Fruit fly (Drosophila melanogaster): ENCODE results near the gene TotE.

Gene TotE

DNA sequence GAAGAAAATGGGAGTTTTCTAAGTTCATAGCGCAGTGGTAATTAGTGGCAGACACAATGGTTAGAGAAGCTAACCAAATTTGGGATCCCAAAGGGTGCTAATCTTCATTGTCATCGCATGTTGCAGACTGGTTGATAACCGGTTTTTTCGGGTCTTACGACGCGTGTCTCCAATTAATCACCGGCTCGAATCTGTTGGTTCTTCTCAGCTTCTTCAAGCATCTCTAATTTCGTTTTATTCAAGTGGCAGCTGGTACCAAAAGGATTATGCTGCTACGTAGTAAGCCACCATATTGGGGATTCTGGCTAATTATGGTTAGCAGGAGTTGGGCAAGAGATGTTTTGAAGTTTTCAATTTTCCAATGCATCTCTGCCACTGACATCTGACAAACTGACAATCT, 16.3 kb downstream of the TotE start:
- TF ChIP-seq fd59A (GFP tag; optimal IDR thresholded peaks at IDR 0.05) (no peak), Hr4 (GFP tag; optimal IDR thresholded peaks at IDR 0.05) (no peak), CG6276 (GFP tag; optimal IDR thresholded peaks at IDR 0.05) (no peak)

DNA sequence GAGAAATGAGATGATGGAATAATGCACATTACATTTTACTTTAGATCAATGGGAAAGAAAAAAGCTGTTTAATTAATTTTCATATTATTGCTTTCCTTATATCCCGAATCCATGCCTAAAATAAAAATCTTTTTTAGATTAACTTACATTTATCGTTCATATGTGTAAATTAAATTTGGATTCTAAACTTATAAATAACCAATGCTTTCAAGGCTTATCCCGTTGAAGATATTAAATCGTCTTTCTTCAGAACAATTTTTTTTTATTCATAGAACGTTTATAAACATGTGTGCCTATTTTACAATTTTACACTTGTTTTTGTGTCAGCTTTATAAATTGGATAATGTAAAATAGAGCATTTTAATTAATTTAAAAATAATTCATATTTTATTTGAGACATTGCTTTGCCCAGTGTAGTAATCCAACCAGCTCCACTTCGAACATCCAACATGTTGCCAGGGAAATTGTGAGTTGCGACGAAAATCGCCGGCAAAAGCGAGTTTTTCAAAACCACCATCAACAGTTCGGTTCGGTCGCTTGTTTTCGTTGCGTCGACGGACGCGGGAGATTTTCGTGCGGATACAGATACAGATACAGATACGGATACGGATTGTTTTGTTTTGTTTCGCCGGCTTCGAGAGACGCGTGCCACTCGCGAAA, 17.7 kb downstream of the TotE start:
- TF ChIP-seq CG6163 (GFP tag; IDR thresholded peaks at IDR 0.05) (peak; percentile 58; the same call in 2 of the 3 replicates), Eip78C (GFP tag) (peak; percentile 96), dsx (GFP tag; optimal IDR thresholded peaks at IDR 0.05; ENCODE audit: poor library complexity, severe bottlenecking) (peak; percentile 75), CG8119 (GFP tag; IDR thresholded peaks at IDR 0.05) (peak; percentile 87), pdm3 (GFP tag; optimal IDR thresholded peaks at IDR 0.05) (peak; percentile 82), CG6792 (GFP tag; optimal IDR thresholded peaks at IDR 0.05) (peak; percentile 83), CG8319 (GFP tag; optimal IDR thresholded peaks at IDR 0.05) (peak; percentile 64), achi (GFP tag; optimal IDR thresholded peaks at IDR 0.05) (peak; percentile 88), CG11762 (GFP tag; optimal IDR thresholded peaks at IDR 0.05; ENCODE audit: insufficient read depth) (peak; percentile 80), CG10631 (GFP tag; optimal IDR thresholded peaks at IDR 0.05) (peak; percentile 90), svp (GFP tag) (peak; percentile 87), CG10669 (GFP tag; optimal IDR thresholded peaks at IDR 0.05) (peak; percentile 75), Hr38 (GFP tag; optimal IDR thresholded peaks at IDR 0.05) (no peak), salr (GFP tag; optimal IDR thresholded peaks at IDR 0.05) (peak; percentile 24 to 96), Eip75B (GFP tag; optimal IDR thresholded peaks at IDR 0.05) (peak; percentile 70), Met (GFP tag; optimal IDR thresholded peaks at IDR 0.05) (peak; percentile 78), CG9139 (GFP tag; optimal IDR thresholded peaks at IDR 0.05) (peak; percentile 10), CG15336 (GFP tag; IDR thresholded peaks at IDR 0.05) (peak; percentile 76), dac (GFP tag; optimal IDR thresholded peaks at IDR 0.05) (peak; percentile 56), spab (GFP tag; optimal IDR thresholded peaks at IDR 0.05) (peak; percentile 88), eg (GFP tag; IDR thresholded peaks at IDR 0.05) (peak; percentile 70; the same call in 2 of the 3 replicates), CG7368 (GFP tag; optimal IDR thresholded peaks at IDR 0.05) (peak; percentile 57), CG11902 (GFP tag; optimal IDR thresholded peaks at IDR 0.05) (peak; percentile 39), cyc (GFP tag; optimal IDR thresholded peaks at IDR 0.05) (peak; percentile 50), topi (GFP tag; optimal IDR thresholded peaks at IDR 0.05) (peak; percentile 74), Sox14 (GFP tag; optimal IDR thresholded peaks at IDR 0.05) (peak; percentile 64), CG6854 (GFP tag; optimal IDR thresholded peaks at IDR 0.05) (no peak), CG31627 (GFP tag; optimal IDR thresholded peaks at IDR 0.05) (peak; percentile 49), Hr39 (GFP tag; optimal IDR thresholded peaks at IDR 0.05) (peak; percentile 40), CG3919 (GFP tag; optimal IDR thresholded peaks at IDR 0.05) (peak; percentile 78), Eip93F (GFP tag; optimal IDR thresholded peaks at IDR 0.05) (no peak), fd85E (GFP tag; optimal IDR thresholded peaks at IDR 0.05) (no peak), Lpt (GFP tag; optimal IDR thresholded peaks at IDR 0.05) (peak; percentile 78), vri (GFP tag; optimal IDR thresholded peaks at IDR 0.05) (no peak), CG6276 (GFP tag; optimal IDR thresholded peaks at IDR 0.05) (peak; percentile 87), CG11294 (GFP tag; IDR thresholded peaks at IDR 0.05) (peak; percentile 21; the same call in 1 of the 2 replicates), CG1621 (tag; optimal IDR thresholded peaks at IDR 0.05) (peak; percentile 67), net (GFP tag; optimal IDR thresholded peaks at IDR 0.05) (peak; percentile 84), Sox102F (GFP tag; optimal IDR thresholded peaks at IDR 0.05) (peak; percentile 4), Hr4 (GFP tag; optimal IDR thresholded peaks at IDR 0.05) (peak; percentile 88), Smox (GFP tag; optimal IDR thresholded peaks at IDR 0.05) (peak; percentile 74), Ets96B (tag; optimal IDR thresholded peaks at IDR 0.05) (peak; percentile 82), Ets21C (GFP tag; optimal IDR thresholded peaks at IDR 0.05) (peak; percentile 36), esn (GFP tag; optimal IDR thresholded peaks at IDR 0.05) (peak; percentile 87), lz (GFP tag; optimal IDR thresholded peaks at IDR 0.05) (peak; percentile 74), fd59A (GFP tag; optimal IDR thresholded peaks at IDR 0.05) (peak; percentile 71), Gug (GFP tag; IDR thresholded peaks at IDR 0.05) (peak; percentile 59; the same call in 1 of the 2 replicates), ss (GFP tag; optimal IDR thresholded peaks at IDR 0.05) (peak; percentile 26 to 75)
